Fruit fly (Drosophila melanogaster) whole organism, wandering third instar larva: ENCODE data around the gene CG14294.

Experiments used
- Abd-B ChIP-seq: fragments of >200 bp; optimal IDR thresholded peaks from 2 replicates; lab custom pipeline; 2017; ENCODE audit warnings: missing biosample characterization, missing genetic modification characterization
- dmrt93B ChIP-seq: fragments of 200-800 bp; sonication (Bioruptor generic); optimal IDR thresholded peaks from 2 replicates; lab custom pipeline; 2018; ENCODE audit warnings: missing biosample characterization, mild to moderate bottlenecking, missing genetic modification characterization
- usp ChIP-seq: fragments of >200 bp; optimal IDR thresholded peaks from 2 replicates; lab custom pipeline; 2017; ENCODE audit warnings: missing biosample characterization, missing genetic modification characterization

DNA sequence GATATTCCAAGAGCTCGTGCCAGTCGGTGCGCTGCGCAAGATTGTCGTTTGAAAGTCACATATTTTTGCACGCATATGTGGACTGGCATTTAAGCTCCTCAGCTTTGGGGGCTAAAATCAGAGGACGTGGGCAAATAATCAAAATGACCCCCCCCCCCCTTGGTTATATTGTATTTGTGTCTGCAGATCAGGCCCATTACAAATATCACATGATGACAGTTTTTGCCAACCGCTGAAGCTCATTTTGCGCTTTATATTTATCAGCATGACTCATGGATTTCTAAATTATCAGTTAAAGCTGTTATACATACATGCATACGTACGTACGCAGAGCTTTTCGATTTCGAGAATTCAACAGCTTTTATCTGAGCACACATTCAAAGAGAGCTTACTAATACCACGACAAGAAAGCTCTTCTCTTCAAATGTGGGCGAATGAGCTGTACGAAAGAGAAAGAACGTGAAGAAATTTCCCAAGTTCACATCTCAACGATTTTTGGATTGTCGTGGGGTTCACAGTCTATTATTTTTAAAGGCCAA, 14.7 kb upstream of the CG14294 start:
- TF ChIP-seq Abd-B (GFP tag; lab: Kevin White, UChicago): no peak
- TF ChIP-seq usp (GFP tag; lab: Kevin White, UChicago): no peak
- TF ChIP-seq dmrt93B (GFP tag; lab: Kevin White, UChicago): no peak
